Worm (Caenorhabditis elegans) whole organism, L1 larva: ENCODE measurements around the gene C43H6.12.

Experiments
- C16A3.4 ChIP-seq: fragments of 150-350 bp; optimal IDR thresholded peaks from 2 replicates; lab custom pipeline; 2014; ENCODE audit warnings: missing biosample characterization, missing genetic modification characterization
- C34B4.2 ChIP-seq: sonication (generic microtip); optimal IDR thresholded peaks from 2 replicates; lab custom pipeline; 2017; ENCODE audit warnings: mild to moderate bottlenecking, missing genetic modification characterization, missing compliant biosample characterization
- Y116A8C.19 ChIP-seq: sonication (generic microtip); optimal IDR thresholded peaks from 2 replicates; lab custom pipeline; 2016; ENCODE audit warnings: missing compliant biosample characterization, missing genetic modification characterization, borderline replicate concordance
- alr-1 ChIP-seq: fragments of 200-800 bp; sonication (Bioruptor generic); optimal IDR thresholded peaks from 2 replicates; lab custom pipeline; 2018; ENCODE audit warnings: borderline replicate concordance, mild to moderate bottlenecking, missing genetic modification characterization, missing compliant biosample characterization
- ama-1 ChIP-seq: fragments of 150-350 bp; optimal IDR thresholded peaks from 2 replicates; lab custom pipeline; 2014
- blmp-1 ChIP-seq: fragments of 150-350 bp; optimal IDR thresholded peaks from 2 replicates; lab custom pipeline; 2014; ENCODE audit warnings: missing biosample characterization, missing genetic modification characterization
- ceh-63 ChIP-seq: fragments of 200-800 bp; sonication (Bioruptor generic); optimal IDR thresholded peaks from 2 replicates; lab custom pipeline; 2018; ENCODE audit warnings: mild to moderate bottlenecking, missing genetic modification characterization, missing compliant biosample characterization
- ceh-8 ChIP-seq: fragments of 200-800 bp; sonication (Bioruptor generic); optimal IDR thresholded peaks from 2 replicates; lab custom pipeline; 2018; ENCODE audit warnings: mild to moderate bottlenecking, missing genetic modification characterization, moderate library complexity, missing compliant biosample characterization
- ceh-88 ChIP-seq: fragments of 200-800 bp; sonication (Bioruptor generic); IDR thresholded peaks from 2 replicates; pipeline ENCODE4 v1.3.6; 2022; ENCODE audit warnings: missing genetic modification characterization, missing compliant biosample characterization
- ces-1 ChIP-seq: fragments of 150-350 bp; optimal IDR thresholded peaks from 2 replicates; lab custom pipeline; 2014; ENCODE audit warnings: missing biosample characterization, missing genetic modification reagents, missing genetic modification characterization
- efl-1 ChIP-seq, 4 experiments: fragments of 150-350 bp; optimal IDR thresholded peaks in 3 of 4; peaks in 1 of 4; 1 replicate in 1 of 4; 2 replicates in 3 of 4; lab custom pipeline; 2014; ENCODE audit warnings: missing biosample characterization in 2 of 4, missing genetic modification characterization in 2 of 4, missing genetic modification reagents in 2 of 4
- egl-27 ChIP-seq, 2 experiments: fragments of 150-350 bp in 1 of 2; sonication (generic microtip); optimal IDR thresholded peaks; 3 replicates each; lab custom pipeline; 2017 to 2018; ENCODE audit warnings: missing biosample characterization in 2 of 2, missing genetic modification characterization in 2 of 2, missing genetic modification reagents in 2 of 2
- elt-2 ChIP-seq: sonication (generic microtip); optimal IDR thresholded peaks from 2 replicates; lab custom pipeline; 2016; ENCODE audit warnings: missing genetic modification characterization, mild to moderate bottlenecking, inconsistent platforms, missing compliant biosample characterization, missing genetic modification reagents
- elt-3 ChIP-seq, 6 experiments: fragments of 150-350 bp in 1 of 6; sonication (generic microtip); optimal IDR thresholded peaks; 2 replicates each; lab custom pipeline; 2017 to 2018; ENCODE audit warnings: missing biosample characterization in 6 of 6, missing genetic modification characterization in 6 of 6, inconsistent platforms in 1 of 6
- ets-5 ChIP-seq: fragments of 200-800 bp; sonication (Bioruptor generic); IDR thresholded peaks from 2 replicates; pipeline ENCODE4 v1.3.6; 2022; ENCODE audit warnings: missing genetic modification characterization, missing compliant biosample characterization
- fkh-10 ChIP-seq: sonication (generic microtip); optimal IDR thresholded peaks from 2 replicates; lab custom pipeline; 2017; ENCODE audit warnings: missing biosample characterization, missing genetic modification reagents, missing genetic modification characterization
- fkh-4 ChIP-seq: sonication (generic microtip); optimal IDR thresholded peaks from 2 replicates; lab custom pipeline; 2016; ENCODE audit warnings: missing compliant biosample characterization, missing genetic modification characterization, borderline replicate concordance
- fkh-8 ChIP-seq: sonication (generic microtip); optimal IDR thresholded peaks from 2 replicates; lab custom pipeline; 2016; ENCODE audit warnings: mild to moderate bottlenecking, missing genetic modification characterization, missing compliant biosample characterization
- grh-1 ChIP-seq: fragments of 200-800 bp; sonication (Bioruptor generic); IDR thresholded peaks from 2 replicates; pipeline ENCODE4 v1.3.6; 2022; ENCODE audit warnings: missing genetic modification reagents, missing genetic modification characterization, missing compliant biosample characterization
- irx-1 ChIP-seq: sonication (generic microtip); optimal IDR thresholded peaks from 2 replicates; lab custom pipeline; 2016; ENCODE audit warnings: missing genetic modification characterization, missing compliant biosample characterization
- isw-1 ChIP-seq: fragments of 200-800 bp; sonication (Bioruptor generic); IDR thresholded peaks from 2 replicates; pipeline ENCODE4 v1.3.6; 2022; ENCODE audit warnings: missing genetic modification characterization, missing compliant biosample characterization
- lin-35 ChIP-seq, 2 experiments: fragments of 150-350 bp; optimal IDR thresholded peaks; 2 replicates each; lab custom pipeline; 2014; ENCODE audit warnings: missing biosample characterization in 2 of 2, missing genetic modification characterization in 2 of 2, missing genetic modification reagents in 2 of 2
- lin-39 ChIP-seq: fragments of 150-350 bp; optimal IDR thresholded peaks from 2 replicates; lab custom pipeline; 2014; ENCODE audit warnings: missing biosample characterization, missing genetic modification reagents, missing genetic modification characterization
- lir-3 ChIP-seq: sonication (generic microtip); optimal IDR thresholded peaks from 2 replicates; lab custom pipeline; 2016; ENCODE audit warnings: mild to moderate bottlenecking, missing genetic modification characterization, moderate library complexity, missing compliant biosample characterization; ENCODE audit not compliant: poor library complexity
- lsy-2 ChIP-seq, 2 experiments: fragments of 150-350 bp; optimal IDR thresholded peaks; 2 replicates each; lab custom pipeline; 2014; ENCODE audit warnings: missing biosample characterization in 2 of 2, missing genetic modification characterization in 2 of 2
- mef-2 ChIP-seq: fragments of 150-350 bp; optimal IDR thresholded peaks from 2 replicates; lab custom pipeline; 2014; ENCODE audit warnings: missing biosample characterization, missing genetic modification characterization
- mep-1 ChIP-seq: fragments of 150-350 bp; optimal IDR thresholded peaks from 2 replicates; lab custom pipeline; 2014; ENCODE audit warnings: missing biosample characterization, missing genetic modification characterization
- nhr-12 ChIP-seq: sonication (generic microtip); optimal IDR thresholded peaks from 2 replicates; lab custom pipeline; 2017; ENCODE audit warnings: missing biosample characterization, missing genetic modification characterization
- nhr-20 ChIP-seq: sonication (generic microtip); optimal IDR thresholded peaks from 2 replicates; lab custom pipeline; 2016; ENCODE audit warnings: mild to moderate bottlenecking, missing genetic modification characterization, missing compliant biosample characterization
- nhr-28 ChIP-seq: fragments of 150-350 bp; optimal IDR thresholded peaks from 2 replicates; lab custom pipeline; 2014; ENCODE audit warnings: missing biosample characterization, missing genetic modification characterization
- nhr-47 ChIP-seq: sonication (generic microtip); optimal IDR thresholded peaks from 2 replicates; lab custom pipeline; 2016; ENCODE audit warnings: mild to moderate bottlenecking, missing genetic modification characterization, moderate library complexity, missing compliant biosample characterization
- nhr-71 ChIP-seq: sonication (generic microtip); optimal IDR thresholded peaks from 2 replicates; lab custom pipeline; 2016; ENCODE audit warnings: mild to moderate bottlenecking, missing genetic modification characterization, moderate library complexity, missing compliant biosample characterization
- nhr-84 ChIP-seq: sonication (generic microtip); optimal IDR thresholded peaks from 2 replicates; lab custom pipeline; 2017; ENCODE audit warnings: missing biosample characterization, missing genetic modification characterization
- nhr-90 ChIP-seq: sonication (generic microtip); optimal IDR thresholded peaks from 2 replicates; lab custom pipeline; 2016; ENCODE audit warnings: mild to moderate bottlenecking, missing genetic modification characterization, missing compliant biosample characterization; ENCODE audit not compliant: poor library complexity
- pag-3 ChIP-seq: sonication (generic microtip); optimal IDR thresholded peaks from 2 replicates; lab custom pipeline; 2017; ENCODE audit warnings: missing genetic modification characterization, mild to moderate bottlenecking, missing compliant biosample characterization, antibody characterized with exemption, borderline replicate concordance; ENCODE audit not compliant: insufficient read depth
- pax-3 ChIP-seq: fragments of 200-800 bp; sonication (Bioruptor generic); optimal IDR thresholded peaks from 2 replicates; lab custom pipeline; 2018; ENCODE audit warnings: mild to moderate bottlenecking, missing genetic modification characterization, moderate library complexity, missing compliant biosample characterization
- pqm-1 ChIP-seq: sonication (generic microtip); optimal IDR thresholded peaks from 3 replicates; lab custom pipeline; 2017; ENCODE audit warnings: missing biosample characterization, missing genetic modification characterization
- rnt-1 ChIP-seq: sonication (generic microtip); optimal IDR thresholded peaks from 2 replicates; lab custom pipeline; 2016; ENCODE audit warnings: mild to moderate bottlenecking, missing genetic modification characterization, moderate library complexity, missing compliant biosample characterization
- skn-1 ChIP-seq: fragments of 150-350 bp; optimal IDR thresholded peaks from 2 replicates; lab custom pipeline; 2014; ENCODE audit warnings: missing biosample characterization, missing genetic modification characterization
- snpc-4 ChIP-seq: fragments of 150-350 bp; optimal IDR thresholded peaks from 2 replicates; lab custom pipeline; 2014; ENCODE audit warnings: missing biosample characterization, missing genetic modification characterization
- snu-23 ChIP-seq: sonication (generic microtip); optimal IDR thresholded peaks from 2 replicates; lab custom pipeline; 2016; ENCODE audit warnings: missing genetic modification characterization, missing compliant biosample characterization
- sox-4 ChIP-seq: sonication (generic microtip); optimal IDR thresholded peaks from 2 replicates; lab custom pipeline; 2016; ENCODE audit warnings: missing genetic modification characterization, missing compliant biosample characterization
- swsn-7 ChIP-seq: sonication (generic microtip); optimal IDR thresholded peaks from 2 replicates; lab custom pipeline; 2016; ENCODE audit warnings: missing genetic modification characterization, missing compliant biosample characterization
- tbx-2 ChIP-seq: sonication (generic microtip); optimal IDR thresholded peaks from 2 replicates; lab custom pipeline; 2016; ENCODE audit warnings: missing genetic modification characterization, missing compliant biosample characterization
- tlp-1 ChIP-seq: fragments of 150-350 bp; optimal IDR thresholded peaks from 2 replicates; lab custom pipeline; 2014; ENCODE audit warnings: missing biosample characterization, missing genetic modification characterization
- unc-130 ChIP-seq: fragments of 150-350 bp; optimal IDR thresholded peaks from 2 replicates; lab custom pipeline; 2017; ENCODE audit warnings: missing biosample characterization, missing genetic modification characterization, inconsistent platforms
- unc-62 ChIP-seq: fragments of 150-350 bp; optimal IDR thresholded peaks from 2 replicates; lab custom pipeline; 2014; ENCODE audit warnings: missing biosample characterization, missing genetic modification reagents, missing genetic modification characterization
- unc-86 ChIP-seq: sonication (generic microtip); optimal IDR thresholded peaks from 2 replicates; lab custom pipeline; 2016; ENCODE audit warnings: missing genetic modification characterization, missing compliant biosample characterization
- unc-98 ChIP-seq: fragments of 200-800 bp; sonication (Bioruptor generic); IDR thresholded peaks from 2 replicates; pipeline ENCODE4 v1.3.6; 2022; ENCODE audit warnings: missing genetic modification characterization, missing compliant biosample characterization
- xbp-1 ChIP-seq: sonication (generic microtip); optimal IDR thresholded peaks from 2 replicates; lab custom pipeline; 2016; ENCODE audit warnings: missing genetic modification characterization, missing compliant biosample characterization
- zag-1 ChIP-seq: fragments of 150-350 bp; optimal IDR thresholded peaks from 2 replicates; lab custom pipeline; 2014; ENCODE audit warnings: missing biosample characterization, missing genetic modification characterization
- zip-4 ChIP-seq: fragments of 200-800 bp; sonication (Bioruptor generic); optimal IDR thresholded peaks from 2 replicates; lab custom pipeline; 2018; ENCODE audit warnings: mild to moderate bottlenecking, missing genetic modification characterization, moderate library complexity, missing compliant biosample characterization
- ztf-11 ChIP-seq, 2 experiments: sonication (generic microtip); optimal IDR thresholded peaks; 2 replicates each; lab custom pipeline; 2016 to 2017; ENCODE audit warnings: missing genetic modification characterization in 2 of 2, missing biosample characterization in 1 of 2, missing compliant biosample characterization in 1 of 2

Gene C43H6.12

DNA sequence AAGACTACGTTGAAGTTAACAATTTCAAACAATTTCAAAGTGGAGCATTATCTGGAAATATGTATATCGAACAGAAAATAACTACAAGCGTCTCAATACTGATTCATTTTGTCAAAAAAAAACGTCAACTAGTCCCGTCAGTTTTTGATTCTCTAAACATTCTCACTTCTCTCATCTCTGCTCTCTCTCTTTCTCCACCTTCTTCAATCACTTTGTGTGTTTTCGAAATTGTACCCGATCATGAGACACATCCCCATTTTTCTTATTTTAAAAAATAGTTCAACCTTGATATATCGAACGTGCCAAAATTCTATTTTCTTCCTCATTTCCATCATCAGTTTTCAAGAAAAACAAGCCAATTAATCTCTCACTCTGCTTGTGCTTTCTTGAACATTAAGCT lies 28.6 kb upstream of the C43H6.12 start (continued):
- TF ChIP-seq ets-5 (GFP tag; lab: Robert Waterston, UW) (no peak), ama-1 (no peak), mef-2 (tag; lab: Kevin White, UChicago) (no peak), lin-35 (GFP tag; optimal IDR thresholded peaks at IDR 0.05; lab: Kevin White, UChicago) (peak in 1 of 2 experiments; percentile 15), nhr-28 (no peak), alr-1 (tag; lab: Kevin White, UChicago) (no peak), unc-62 (GFP tag; lab: Kevin White, UChicago) (no peak), nhr-71 (peak; percentile 48), nhr-20 (peak; percentile 12), C16A3.4 (tag; lab: Kevin White, UChicago) (no peak), isw-1 (GFP tag; lab: Robert Waterston, UW) (no peak), fkh-8 (tag; lab: Kevin White, UChicago) (no peak), fkh-4 (no peak), unc-98 (GFP tag; lab: Robert Waterston, UW) (no peak), pag-3 (peak; percentile 7), ceh-8 (GFP tag; lab: Kevin White, UChicago) (no peak), unc-130 (tag; lab: Kevin White, UChicago) (no peak), pax-3 (tag; lab: Kevin White, UChicago) (no peak), xbp-1 (tag; lab: Kevin White, UChicago) (no peak), ceh-63 (GFP tag; lab: Kevin White, UChicago) (no peak), snpc-4 (tag; lab: Kevin White, UChicago) (no peak), ceh-88 (GFP tag; lab: Robert Waterston, UW) (no peak), pqm-1 (tag; lab: Kevin White, UChicago) (no peak), nhr-47 (tag; lab: Kevin White, UChicago) (no peak), tbx-2 (tag; lab: Kevin White, UChicago) (no peak), sox-4 (tag; lab: Kevin White, UChicago) (no peak), Y116A8C.19 (no peak), lsy-2 (tag; optimal IDR thresholded peaks at IDR 0.05; lab: Kevin White, UChicago) (peak in 1 of 2 experiments; percentile 19), elt-3 (tag; optimal IDR thresholded peaks at IDR 0.05; lab: Kevin White, UChicago) (no peak), rnt-1 (no peak), C34B4.2 (tag; lab: Kevin White, UChicago) (no peak), lir-3 (no peak), nhr-84 (tag; lab: Kevin White, UChicago) (no peak), elt-2 (tag; lab: Kevin White, UChicago) (no peak), irx-1 (tag; lab: Kevin White, UChicago) (no peak), mep-1 (tag; lab: Kevin White, UChicago) (no peak), zag-1 (tag; lab: Kevin White, UChicago) (no peak), grh-1 (GFP tag; lab: Robert Waterston, UW) (no peak), blmp-1 (tag; lab: Kevin White, UChicago) (peak; percentile 13), efl-1 (optimal IDR thresholded peaks at IDR 0.05; lab: Kevin White, UChicago) (no peak), efl-1 (GFP tag; optimal IDR thresholded peaks at IDR 0.05 in 1 of 2; lab: Kevin White, UChicago) (peak in 1 of 2 experiments; percentile 88), skn-1 (peak; percentile 24), ztf-11 (tag; optimal IDR thresholded peaks at IDR 0.05; lab: Kevin White, UChicago) (no peak), tlp-1 (tag; lab: Kevin White, UChicago) (no peak), nhr-12 (no peak), swsn-7 (no peak), egl-27 (tag; optimal IDR thresholded peaks at IDR 0.05; lab: Kevin White, UChicago) (no peak), unc-86 (tag; lab: Kevin White, UChicago) (no peak), lin-39 (no peak), fkh-10 (GFP tag; lab: Kevin White, UChicago) (no peak), nhr-90 (tag; lab: Kevin White, UChicago) (no peak), ces-1 (GFP tag; lab: Kevin White, UChicago) (no peak), zip-4 (GFP tag; lab: Kevin White, UChicago) (no peak), snu-23 (GFP tag; lab: Kevin White, UChicago) (peak; percentile 50)
